Fruit fly (Drosophila melanogaster): Measurements from ENCODE around the gene CG5199.
A peak's percentile ranks its signal among the peaks of the same experiment; 100 is the strongest.

Gene CG5199

dm6 chr3L:20494780-20495591 is 42.3 kb upstream of the CG5199 start, which contains the start of gene ZnT77C (continued):
- TF ChIP-seq tx (GFP tag; optimal IDR thresholded peaks at IDR 0.05) (no peak), Hr39 (optimal IDR thresholded peaks at IDR 0.05) (no peak), Eip74EF (GFP tag; optimal IDR thresholded peaks at IDR 0.05) (no peak), CG2889 (GFP tag; IDR thresholded peaks at IDR 0.05) (no peak), sr (GFP tag; IDR thresholded peaks at IDR 0.05) (no peak), schlank (tag; optimal IDR thresholded peaks at IDR 0.05) (no peak), knrl (GFP tag; IDR thresholded peaks at IDR 0.05; ENCODE audit: partially characterized antibody) (no peak), CG12155 (GFP tag; optimal IDR thresholded peaks at IDR 0.05) (no peak), CrebB (tag; optimal IDR thresholded peaks at IDR 0.05) (peak; percentile 7), ind (GFP tag; optimal IDR thresholded peaks at IDR 0.05) (no peak), CG12236 (GFP tag; optimal IDR thresholded peaks at IDR 0.05) (no peak), CkIIα-i1 (GFP tag; IDR thresholded peaks at IDR 0.05) (no peak), CG32532 (GFP tag; IDR thresholded peaks at IDR 0.05) (no peak), gcm (GFP tag; optimal IDR thresholded peaks at IDR 0.05) (no peak), inv (GFP tag; IDR thresholded peaks at IDR 0.05; ENCODE audit: partially characterized antibody) (no peak), Trl (optimal IDR thresholded peaks at IDR 0.05) (no peak), Trl (GFP tag; optimal IDR thresholded peaks at IDR 0.05) (no peak), CG11696 (GFP tag; IDR thresholded peaks at IDR 0.05) (no peak), CG7839 (tag; optimal IDR thresholded peaks at IDR 0.05) (no peak), CG2120 (GFP tag; optimal IDR thresholded peaks at IDR 0.05) (peak; percentile 32), Atf3 (GFP tag; optimal IDR thresholded peaks at IDR 0.05) (no peak), seq (GFP tag; IDR thresholded peaks at IDR 0.05) (no peak), hkb (optimal IDR thresholded peaks at IDR 0.05) (no peak), hkb (GFP tag; IDR thresholded peaks at IDR 0.05) (no peak), trh (GFP tag; optimal IDR thresholded peaks at IDR 0.05) (no peak), CG17912 (GFP tag; optimal IDR thresholded peaks at IDR 0.05) (no peak), CG17568 (GFP tag; optimal IDR thresholded peaks at IDR 0.05) (no peak), CG6175 (GFP tag; IDR thresholded peaks at IDR 0.05) (no peak), unc-4 (GFP tag; IDR thresholded peaks at IDR 0.05; ENCODE audit: partially characterized antibody) (no peak), sc (optimal IDR thresholded peaks at IDR 0.05) (no peak), sc (GFP tag; optimal IDR thresholded peaks at IDR 0.05) (no peak), HHEX (GFP tag; optimal IDR thresholded peaks at IDR 0.05) (no peak), CG17328 (GFP tag; IDR thresholded peaks at IDR 0.05) (no peak), amos (GFP tag; IDR thresholded peaks at IDR 0.05; ENCODE audit: partially characterized antibody) (peak; percentile 25; the same call in 1 of the 2 replicates), CG14860 (GFP tag; IDR thresholded peaks at IDR 0.05; ENCODE audit: partially characterized antibody) (no peak), CG10565 (GFP tag; optimal IDR thresholded peaks at IDR 0.05) (no peak), bowl (GFP tag; IDR thresholded peaks at IDR 0.05) (no peak), CG6854 (GFP tag; optimal IDR thresholded peaks at IDR 0.05) (no peak), sqz (GFP tag; optimal IDR thresholded peaks at IDR 0.05) (no peak), Dref (GFP tag; IDR thresholded peaks at IDR 0.05) (no peak; the same call in 1 of the 2 replicates), Dll (GFP tag; IDR thresholded peaks at IDR 0.05; ENCODE audit: partially characterized antibody) (0 out of 4 replicates have a peak, but pooled peaks have one; percentile 14), slbo (GFP tag; IDR thresholded peaks at IDR 0.05) (no peak), ATbp (GFP tag; optimal IDR thresholded peaks at IDR 0.05) (no peak), NK7.1 (GFP tag; optimal IDR thresholded peaks at IDR 0.05) (no peak), CG2199 (GFP tag; IDR thresholded peaks at IDR 0.05) (no peak), CG12219 (GFP tag; optimal IDR thresholded peaks at IDR 0.05) (no peak), HLH4C (GFP tag; IDR thresholded peaks at IDR 0.05; ENCODE audit: partially characterized antibody) (no peak), CG9876 (GFP tag; optimal IDR thresholded peaks at IDR 0.05) (no peak), CG11085 (GFP tag; IDR thresholded peaks at IDR 0.05) (no peak), scrt (GFP tag; optimal IDR thresholded peaks at IDR 0.05) (no peak), C15 (GFP tag; IDR thresholded peaks at IDR 0.05) (no peak)
